Worm (Caenorhabditis elegans) whole organism, L2 larva: Measurements from ENCODE around the gene chst-1.

Source experiments
- C34F6.9 ChIP-seq: fragments of 150-350 bp; optimal IDR thresholded peaks from 2 replicates; lab custom pipeline; 2014; ENCODE audit warnings: missing biosample characterization, missing genetic modification characterization
- F13H6.1 ChIP-seq: sonication (generic microtip); optimal IDR thresholded peaks from 2 replicates; lab custom pipeline; 2016; ENCODE audit warnings: missing genetic modification characterization, missing compliant biosample characterization
- R02D3.7 ChIP-seq: fragments of 150-350 bp; optimal IDR thresholded peaks from 2 replicates; lab custom pipeline; 2014; ENCODE audit warnings: missing biosample characterization, missing genetic modification characterization
- Y55F3AM.14 ChIP-seq: fragments of 200-800 bp; sonication (Bioruptor generic); optimal IDR thresholded peaks from 2 replicates; lab custom pipeline; 2018; ENCODE audit warnings: mild to moderate bottlenecking, missing genetic modification characterization, missing compliant biosample characterization
- ZK546.5 ChIP-seq: sonication (generic microtip); optimal IDR thresholded peaks from 2 replicates; lab custom pipeline; 2017; ENCODE audit warnings: missing biosample characterization, missing genetic modification characterization
- alr-1 ChIP-seq: fragments of 150-350 bp; optimal IDR thresholded peaks from 2 replicates; lab custom pipeline; 2014; ENCODE audit warnings: missing biosample characterization, missing genetic modification characterization
- aly-2 ChIP-seq: fragments of 150-350 bp; optimal IDR thresholded peaks from 2 replicates; lab custom pipeline; 2014; ENCODE audit warnings: missing biosample characterization, missing genetic modification characterization
- ama-1 ChIP-seq: fragments of 150-350 bp; optimal IDR thresholded peaks from 2 replicates; lab custom pipeline; 2018; ENCODE audit warnings: inconsistent platforms
- blmp-1 ChIP-seq: sonication (generic microtip); optimal IDR thresholded peaks from 2 replicates; lab custom pipeline; 2017; ENCODE audit warnings: missing genetic modification characterization, mild to moderate bottlenecking, missing compliant biosample characterization, antibody characterized with exemption, moderate library complexity; ENCODE audit not compliant: insufficient read depth
- ceh-16 ChIP-seq: fragments of 150-350 bp; optimal IDR thresholded peaks from 2 replicates; lab custom pipeline; 2014; ENCODE audit warnings: missing biosample characterization, missing genetic modification characterization
- ceh-82 ChIP-seq: fragments of 150-350 bp; optimal IDR thresholded peaks from 2 replicates; lab custom pipeline; 2014; ENCODE audit warnings: missing biosample characterization, missing genetic modification characterization
- crh-2 ChIP-seq: sonication (generic microtip); optimal IDR thresholded peaks from 2 replicates; lab custom pipeline; 2017; ENCODE audit warnings: missing biosample characterization, missing genetic modification characterization
- dmd-4 ChIP-seq: sonication (generic microtip); optimal IDR thresholded peaks from 2 replicates; lab custom pipeline; 2017; ENCODE audit warnings: missing biosample characterization, missing genetic modification characterization
- egl-27 ChIP-seq: sonication (generic microtip); optimal IDR thresholded peaks from 3 replicates; lab custom pipeline; 2017; ENCODE audit warnings: missing biosample characterization, missing genetic modification reagents, missing genetic modification characterization
- elt-1 ChIP-seq: fragments of 150-350 bp; optimal IDR thresholded peaks from 2 replicates; lab custom pipeline; 2014; ENCODE audit warnings: missing biosample characterization, missing genetic modification characterization
- elt-3 ChIP-seq: sonication (generic microtip); optimal IDR thresholded peaks from 2 replicates; lab custom pipeline; 2017; ENCODE audit warnings: missing biosample characterization, missing genetic modification characterization
- fos-1 ChIP-seq: fragments of 150-350 bp; optimal IDR thresholded peaks from 2 replicates; lab custom pipeline; 2014; ENCODE audit warnings: missing biosample characterization, missing genetic modification characterization
- gmeb-1 ChIP-seq: fragments of 150-350 bp; optimal IDR thresholded peaks from 2 replicates; lab custom pipeline; 2014; ENCODE audit warnings: missing biosample characterization, missing genetic modification characterization
- lin-11 ChIP-seq: fragments of 150-350 bp; sonication (generic microtip); optimal IDR thresholded peaks from 2 replicates; lab custom pipeline; 2014; ENCODE audit warnings: missing biosample characterization, missing genetic modification characterization, inconsistent platforms, mixed read lengths
- lin-13 ChIP-seq: fragments of 150-350 bp; optimal IDR thresholded peaks from 2 replicates; lab custom pipeline; 2014; ENCODE audit warnings: missing biosample characterization, missing genetic modification reagents, missing genetic modification characterization
- lin-39 ChIP-seq: fragments of 150-350 bp; optimal IDR thresholded peaks from 2 replicates; lab custom pipeline; 2014; ENCODE audit warnings: missing biosample characterization, missing genetic modification reagents, missing genetic modification characterization
- lsy-2 ChIP-seq, 2 experiments: fragments of 150-350 bp in 1 of 2; sonication (generic microtip) in 1 of 2; optimal IDR thresholded peaks; 2 replicates each; lab custom pipeline; 2014 to 2017; ENCODE audit warnings: missing biosample characterization in 2 of 2, missing genetic modification characterization in 2 of 2
- mab-5 ChIP-seq: fragments of 150-350 bp; optimal IDR thresholded peaks from 2 replicates; lab custom pipeline; 2014; ENCODE audit warnings: missing biosample characterization, missing genetic modification characterization
- mbf-1 ChIP-seq: sonication (generic microtip); optimal IDR thresholded peaks from 2 replicates; lab custom pipeline; 2017; ENCODE audit warnings: missing biosample characterization, missing genetic modification characterization
- mdl-1 ChIP-seq, 2 experiments: fragments of 150-350 bp in 1 of 2; sonication (generic microtip) in 1 of 2; optimal IDR thresholded peaks; 2 replicates each; lab custom pipeline; 2017; ENCODE audit warnings: missing biosample characterization in 2 of 2, missing genetic modification characterization in 2 of 2
- nhr-10 ChIP-seq: sonication (generic microtip); optimal IDR thresholded peaks from 2 replicates; lab custom pipeline; 2017; ENCODE audit warnings: missing biosample characterization, missing genetic modification characterization
- nhr-11 ChIP-seq: fragments of 150-350 bp; optimal IDR thresholded peaks from 2 replicates; lab custom pipeline; 2014; ENCODE audit warnings: missing biosample characterization, missing genetic modification characterization
- nhr-12 ChIP-seq: fragments of 150-350 bp; optimal IDR thresholded peaks from 2 replicates; lab custom pipeline; 2014; ENCODE audit warnings: missing biosample characterization, missing genetic modification characterization
- nhr-129 ChIP-seq: fragments of 150-350 bp; optimal IDR thresholded peaks from 2 replicates; lab custom pipeline; 2014; ENCODE audit warnings: missing biosample characterization, missing genetic modification characterization
- nhr-21 ChIP-seq: fragments of 150-350 bp; optimal IDR thresholded peaks from 2 replicates; lab custom pipeline; 2014; ENCODE audit warnings: missing biosample characterization, missing genetic modification characterization
- nhr-23 ChIP-seq: fragments of 150-350 bp; optimal IDR thresholded peaks from 2 replicates; lab custom pipeline; 2014; ENCODE audit warnings: missing biosample characterization, missing genetic modification reagents, missing genetic modification characterization
- nhr-237 ChIP-seq: fragments of 150-350 bp; optimal IDR thresholded peaks from 2 replicates; lab custom pipeline; 2014; ENCODE audit warnings: missing biosample characterization, missing genetic modification characterization
- nhr-25 ChIP-seq: fragments of 150-350 bp; sonication (generic microtip); optimal IDR thresholded peaks from 3 replicates; lab custom pipeline; 2014; ENCODE audit warnings: missing biosample characterization, missing genetic modification characterization
- nhr-6 ChIP-seq: fragments of 150-350 bp; optimal IDR thresholded peaks from 2 replicates; lab custom pipeline; 2014; ENCODE audit warnings: missing biosample characterization, missing genetic modification characterization
- nhr-77 ChIP-seq: fragments of 150-350 bp; optimal IDR thresholded peaks from 2 replicates; lab custom pipeline; 2014; ENCODE audit warnings: missing biosample characterization, missing genetic modification characterization
- peb-1 ChIP-seq: fragments of 150-350 bp; optimal IDR thresholded peaks from 2 replicates; lab custom pipeline; 2014; ENCODE audit warnings: missing biosample characterization, missing genetic modification characterization
- sem-4 ChIP-seq: fragments of 150-350 bp; optimal IDR thresholded peaks from 2 replicates; lab custom pipeline; 2014; ENCODE audit warnings: missing biosample characterization, missing genetic modification reagents, missing genetic modification characterization
- skn-1 ChIP-seq: sonication (generic microtip); optimal IDR thresholded peaks from 2 replicates; lab custom pipeline; 2017; ENCODE audit warnings: missing biosample characterization, missing genetic modification characterization
- sma-3 ChIP-seq: sonication (generic microtip); optimal IDR thresholded peaks from 2 replicates; lab custom pipeline; 2016; ENCODE audit warnings: missing genetic modification reagents, missing genetic modification characterization, missing compliant biosample characterization
- sma-9 ChIP-seq, 2 experiments: fragments of 150-350 bp in 1 of 2; sonication (generic microtip) in 1 of 2; optimal IDR thresholded peaks; 2 replicates each; lab custom pipeline; 2014 to 2016; ENCODE audit warnings: missing genetic modification characterization in 2 of 2, mild to moderate bottlenecking in 1 of 2, missing biosample characterization in 1 of 2, missing compliant biosample characterization in 1 of 2, missing genetic modification reagents in 1 of 2, moderate library complexity in 1 of 2
- snpc-4 ChIP-seq: fragments of 150-350 bp; optimal IDR thresholded peaks from 2 replicates; lab custom pipeline; 2014; ENCODE audit warnings: missing biosample characterization, missing genetic modification characterization
- unc-39 ChIP-seq: fragments of 150-350 bp; optimal IDR thresholded peaks from 2 replicates; lab custom pipeline; 2014; ENCODE audit warnings: missing biosample characterization, missing genetic modification characterization
- unc-55 ChIP-seq: fragments of 150-350 bp; sonication (generic microtip); optimal IDR thresholded peaks from 3 replicates; lab custom pipeline; 2014; ENCODE audit warnings: missing biosample characterization, missing genetic modification reagents, missing genetic modification characterization
- unc-62 ChIP-seq: fragments of 150-350 bp; optimal IDR thresholded peaks from 2 replicates; lab custom pipeline; 2014; ENCODE audit warnings: missing biosample characterization, missing genetic modification reagents, missing genetic modification characterization
- zag-1 ChIP-seq: fragments of 150-350 bp; optimal IDR thresholded peaks from 2 replicates; lab custom pipeline; 2014; ENCODE audit warnings: missing biosample characterization, missing genetic modification characterization
- ztf-1 ChIP-seq: fragments of 200-800 bp; sonication (Bioruptor generic); conservative IDR thresholded peaks from 2 replicates; pipeline ENCODE4 v1.3.6; 2022; ENCODE audit warnings: missing genetic modification characterization, missing compliant biosample characterization
- ztf-11 ChIP-seq: sonication (generic microtip); optimal IDR thresholded peaks from 2 replicates; lab custom pipeline; 2017; ENCODE audit warnings: missing biosample characterization, missing genetic modification characterization
- ztf-4 ChIP-seq: fragments of 150-350 bp; optimal IDR thresholded peaks from 2 replicates; lab custom pipeline; 2014; ENCODE audit warnings: missing biosample characterization, missing genetic modification characterization

The chst-1 gene

ce11 chrII:8126132-8126531 is 19.4 kb upstream of the chst-1 start:
- TF ChIP-seq nhr-129 (tag; lab: Kevin White, UChicago) (peak; percentile 45), dmd-4 (no peak), nhr-25 (tag; lab: Kevin White, UChicago) (peak; percentile 22), egl-27 (tag; lab: Kevin White, UChicago) (no peak), nhr-6 (tag; lab: Kevin White, UChicago) (no peak), nhr-23 (tag; lab: Kevin White, UChicago) (no peak), crh-2 (tag; lab: Kevin White, UChicago) (peak; percentile 89), ztf-11 (tag; lab: Kevin White, UChicago) (no peak), unc-62 (GFP tag; lab: Kevin White, UChicago) (no peak), zag-1 (tag; lab: Kevin White, UChicago) (peak; percentile 55), mdl-1 (tag; optimal IDR thresholded peaks at IDR 0.05; lab: Kevin White, UChicago) (peak; percentile 39 to 54), ztf-1 (no peak), nhr-21 (tag; lab: Kevin White, UChicago) (peak; percentile 8), nhr-237 (no peak), blmp-1 (no peak), snpc-4 (tag; lab: Kevin White, UChicago) (no peak), mab-5 (tag; lab: Kevin White, UChicago) (peak; percentile 28), mbf-1 (tag; lab: Kevin White, UChicago) (no peak), unc-39 (no peak), gmeb-1 (tag; lab: Kevin White, UChicago) (no peak), F13H6.1 (tag; lab: Kevin White, UChicago) (peak; percentile 31), nhr-12 (tag; lab: Kevin White, UChicago) (no peak), ceh-82 (no peak), R02D3.7 (tag; lab: Kevin White, UChicago) (no peak), ztf-4 (no peak), nhr-10 (tag; lab: Kevin White, UChicago) (no peak), lin-39 (no peak), alr-1 (tag; lab: Kevin White, UChicago) (no peak), skn-1 (tag; lab: Kevin White, UChicago) (no peak), elt-1 (no peak), nhr-77 (no peak), sma-9 (GFP tag; optimal IDR thresholded peaks at IDR 0.05; lab: Kevin White, UChicago) (peak; percentile 36), sma-9 (tag; optimal IDR thresholded peaks at IDR 0.05; lab: Kevin White, UChicago) (no peak), lin-13 (GFP tag; lab: Kevin White, UChicago) (peak; percentile 18), fos-1 (tag; lab: Kevin White, UChicago) (peak; percentile 70), C34F6.9 (tag; lab: Kevin White, UChicago) (peak; percentile 55), lsy-2 (tag; optimal IDR thresholded peaks at IDR 0.05; lab: Kevin White, UChicago) (peak in 1 of 2 experiments; percentile 69), sem-4 (tag; lab: Kevin White, UChicago) (peak; percentile 66), ama-1 (lab: Kevin White, UChicago) (no peak), lin-11 (tag; lab: Kevin White, UChicago) (peak; percentile 26), Y55F3AM.14 (GFP tag; lab: Kevin White, UChicago) (peak; percentile 6), peb-1 (tag; lab: Kevin White, UChicago) (no peak), elt-3 (tag; lab: Kevin White, UChicago) (no peak), nhr-11 (tag; lab: Kevin White, UChicago) (no peak), unc-55 (GFP tag; lab: Kevin White, UChicago) (peak; percentile 70), aly-2 (no peak), sma-3 (GFP tag; lab: Kevin White, UChicago) (no peak), ceh-16 (tag; lab: Kevin White, UChicago) (no peak), ZK546.5 (no peak)
